Fruit fly (Drosophila melanogaster) S2 (cell line): ENCODE data around the gene CG1774.

Experiments
- CG8478 ChIP-seq: fragments of >200 bp; optimal IDR thresholded peaks from 2 replicates; lab custom pipeline; 2018
- CTCF ChIP-seq, 2 experiments: fragments of >200 bp; optimal IDR thresholded peaks; 2 replicates each; lab custom pipeline; 2018

The CG1774 gene

DNA sequence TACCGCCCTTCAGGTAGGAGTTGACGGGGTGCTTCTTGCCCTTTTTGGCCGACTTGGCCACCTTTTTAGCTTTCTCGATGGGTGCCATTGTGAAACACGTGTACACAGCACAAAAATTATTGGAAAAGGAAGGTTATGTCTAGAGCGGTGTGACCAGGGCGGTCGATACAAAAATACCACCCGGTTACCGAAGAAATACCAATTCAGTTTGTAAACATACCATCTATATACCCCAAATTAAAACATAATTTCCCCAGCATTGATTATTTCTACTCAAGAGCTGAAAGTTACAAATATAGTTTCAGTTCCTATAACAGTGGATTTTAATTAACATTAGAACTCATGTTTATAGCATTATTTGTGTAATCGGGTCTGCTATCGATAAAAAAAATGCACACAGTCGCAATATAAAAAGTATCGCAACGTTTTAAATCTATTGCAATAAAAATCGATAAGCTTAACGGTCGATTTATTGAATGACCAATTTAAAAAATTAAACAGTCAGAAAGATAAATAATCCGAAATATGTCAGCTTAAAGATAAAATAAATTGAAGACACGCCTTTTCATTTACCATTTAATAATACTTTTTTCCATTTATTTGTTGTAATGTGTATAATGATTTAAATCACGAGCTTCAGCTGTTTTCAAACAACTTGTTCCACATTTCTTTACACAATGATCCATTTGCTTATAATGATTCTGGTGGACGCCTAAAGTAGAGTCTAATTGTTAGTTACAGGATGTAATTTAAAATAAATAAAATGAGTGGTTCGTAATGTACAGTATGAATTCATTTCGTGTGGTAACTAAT, 3.7 kb downstream of the CG1774 start, which contains the start of gene RpL6:
Gene RpL6, minus strand, starts transcription at position 134 of the 813 bp plus-strand sequence.
- TF ChIP-seq CG8478 (lab: Kevin White, UChicago) (no peak), CTCF (optimal IDR thresholded peaks at IDR 0.05; lab: Kevin White, UChicago) (peak in 1 of 2 experiments; percentile 21)

DNA sequence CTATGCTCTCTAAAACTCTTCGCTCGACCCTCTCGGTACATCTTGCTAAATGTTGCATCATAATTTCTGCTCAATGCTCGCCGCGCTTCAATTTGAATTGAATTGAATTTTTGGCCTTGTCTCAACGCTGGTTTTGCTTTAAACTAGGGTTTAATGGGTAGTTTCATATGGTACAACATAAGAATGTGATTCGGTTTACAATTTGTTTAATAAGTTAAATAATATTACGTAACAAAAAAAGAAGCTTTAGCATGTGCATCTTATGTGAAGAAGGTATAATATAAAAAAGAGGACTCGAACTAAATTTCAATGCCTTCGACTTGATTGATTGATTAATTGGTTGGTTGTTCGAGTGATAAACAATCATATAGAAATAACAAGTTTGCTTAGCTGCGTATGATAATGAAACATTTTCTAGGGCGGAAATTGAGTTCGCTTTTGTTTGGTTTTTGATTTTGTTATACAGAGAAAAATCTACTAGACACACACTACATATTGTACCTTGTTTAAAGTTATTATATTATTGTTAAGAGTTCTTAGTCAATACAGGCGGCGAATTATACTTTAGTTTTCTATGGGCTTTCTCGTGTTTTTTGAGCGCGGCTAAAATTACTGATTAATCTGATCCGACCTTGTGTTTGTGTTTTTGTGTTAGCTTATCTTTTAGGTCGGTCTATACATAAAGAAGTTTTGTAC, 5.3 kb downstream of the CG1774 start:
- TF ChIP-seq CTCF (optimal IDR thresholded peaks at IDR 0.05; lab: Kevin White, UChicago) (no peak), CG8478 (lab: Kevin White, UChicago) (no peak)

DNA sequence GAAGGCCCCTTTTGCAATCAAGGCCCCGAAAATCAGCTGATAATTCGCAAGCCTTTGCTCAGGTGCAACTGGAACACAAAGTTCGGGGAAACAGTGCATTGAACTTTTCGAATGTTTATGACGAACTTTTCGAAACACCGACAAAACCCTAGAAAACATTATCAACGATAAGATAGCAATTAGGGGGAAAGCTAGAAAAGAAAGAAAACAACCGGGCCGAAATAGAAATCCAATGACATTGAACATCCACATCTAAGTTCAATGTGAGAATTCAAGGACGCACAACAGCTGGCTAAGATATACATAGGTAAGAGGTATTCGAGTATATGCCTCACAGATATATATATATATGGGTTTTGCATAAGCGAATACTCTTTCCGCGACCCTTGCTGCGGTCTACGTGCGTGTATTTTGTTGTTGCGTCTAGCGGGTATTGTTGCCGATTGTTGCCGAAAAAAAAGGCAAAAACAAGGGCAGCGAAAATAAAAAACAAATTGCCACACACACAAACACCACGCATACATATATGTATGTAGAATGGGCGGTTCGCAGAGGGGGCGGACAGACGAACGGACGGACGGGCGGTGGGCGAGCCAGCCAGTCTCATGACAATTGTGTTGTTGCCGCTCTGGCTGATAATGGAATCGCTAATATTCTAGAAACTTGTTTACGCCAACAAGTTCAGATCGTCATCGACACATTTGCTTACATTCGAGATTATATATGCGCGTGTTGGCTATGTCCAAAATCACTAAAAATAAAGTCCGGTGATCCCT, 7.1 kb downstream of the CG1774 start:
- TF ChIP-seq CTCF (optimal IDR thresholded peaks at IDR 0.05; lab: Kevin White, UChicago): no peak
- no peak for TF ChIP-seq CG8478 (lab: Kevin White, UChicago)

DNA sequence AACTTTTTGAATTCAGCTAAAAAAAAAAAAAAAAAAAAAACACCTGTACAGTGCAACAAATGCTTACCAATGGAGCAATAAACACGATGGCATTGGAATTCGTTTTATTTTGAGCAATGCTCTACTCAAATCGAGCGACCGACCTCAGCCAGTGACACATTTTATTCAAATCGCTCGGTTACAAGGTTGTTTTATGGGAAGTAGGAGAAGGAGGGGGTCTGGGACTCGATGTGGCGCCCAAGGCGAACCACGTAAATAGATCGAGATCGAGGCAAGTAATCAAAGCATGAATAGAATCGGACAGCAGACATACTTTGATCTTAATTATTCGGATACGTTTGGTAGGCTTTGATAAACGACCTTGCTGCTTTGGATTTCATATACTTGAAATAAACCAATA, 10.6 kb downstream of the CG1774 start:
- TF ChIP-seq CG8478 (lab: Kevin White, UChicago) (no peak), CTCF (optimal IDR thresholded peaks at IDR 0.05; lab: Kevin White, UChicago) (no peak)

DNA sequence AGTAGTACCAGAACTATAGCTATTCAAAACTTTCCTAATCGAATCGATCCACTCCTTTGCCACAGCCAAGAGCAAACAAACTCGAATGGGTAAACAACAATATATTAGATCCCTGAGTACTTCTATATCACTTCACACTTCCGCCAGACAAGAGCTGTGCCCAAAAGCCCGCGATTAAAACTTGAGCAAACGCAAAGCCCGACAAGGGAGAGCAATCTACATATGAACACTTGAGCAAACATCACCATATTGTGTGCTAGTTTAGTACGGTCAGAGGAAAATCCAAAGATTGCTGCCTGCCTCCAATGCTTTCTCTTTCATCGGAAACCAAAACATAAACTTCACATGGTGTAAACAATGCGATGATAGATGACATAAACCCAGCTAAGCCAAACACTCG, 11.1 kb downstream of the CG1774 start:
- TF ChIP-seq CTCF (optimal IDR thresholded peaks at IDR 0.05; lab: Kevin White, UChicago): no peak
- no peak for TF ChIP-seq CG8478 (lab: Kevin White, UChicago)

DNA sequence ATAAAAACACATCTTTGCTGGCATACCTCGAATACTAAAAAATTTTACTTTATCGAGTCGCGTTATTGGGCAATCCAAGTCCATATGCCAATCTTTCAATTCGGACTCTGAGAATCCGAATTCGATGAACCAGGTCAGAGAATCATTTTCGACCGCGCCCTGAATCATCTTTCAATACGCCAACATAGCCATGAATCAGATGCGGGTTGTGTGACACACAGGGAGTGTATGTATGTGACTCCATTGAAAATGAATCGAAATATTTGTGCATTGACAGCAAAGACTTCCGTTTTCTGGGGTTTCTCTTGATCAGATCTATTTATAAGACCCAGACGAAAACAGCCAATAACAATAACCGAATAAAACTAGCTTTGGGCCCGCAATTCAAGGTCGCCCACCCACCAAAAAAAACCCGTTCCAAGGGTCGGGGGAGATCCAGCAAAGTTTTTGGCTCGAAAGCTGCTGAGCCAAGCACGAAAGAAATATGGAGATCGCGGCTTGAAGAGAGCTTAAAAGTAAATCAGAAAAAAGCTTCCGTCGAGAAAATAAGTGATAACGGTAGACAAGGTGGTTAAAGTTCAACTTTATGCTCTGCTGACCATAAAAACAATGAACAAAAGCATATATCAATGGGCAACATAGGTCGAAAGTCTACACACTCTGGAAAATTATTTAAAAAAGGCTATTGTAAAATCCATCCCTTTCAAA, 12.0 kb downstream of the CG1774 start:
- TF ChIP-seq CG8478 (lab: Kevin White, UChicago): no peak
- no peak for TF ChIP-seq CTCF (optimal IDR thresholded peaks at IDR 0.05; lab: Kevin White, UChicago)

DNA sequence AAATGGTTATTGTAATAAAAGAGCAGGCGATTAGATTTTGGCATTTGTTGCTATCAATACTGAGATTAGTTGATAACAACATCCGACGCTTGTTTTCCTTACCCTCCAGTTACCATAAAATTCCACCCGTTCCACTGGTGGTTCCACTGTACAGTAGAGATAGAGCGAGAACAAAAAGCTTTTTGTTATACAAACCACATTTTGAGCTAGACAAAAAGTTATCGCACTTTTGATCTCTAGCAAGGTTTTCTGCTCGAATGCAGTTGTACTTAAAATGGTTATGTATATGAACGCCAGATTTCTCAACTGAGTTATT, 12.5 kb downstream of the CG1774 start:
- TF ChIP-seq CTCF (optimal IDR thresholded peaks at IDR 0.05; lab: Kevin White, UChicago) (no peak), CG8478 (lab: Kevin White, UChicago) (no peak)

DNA sequence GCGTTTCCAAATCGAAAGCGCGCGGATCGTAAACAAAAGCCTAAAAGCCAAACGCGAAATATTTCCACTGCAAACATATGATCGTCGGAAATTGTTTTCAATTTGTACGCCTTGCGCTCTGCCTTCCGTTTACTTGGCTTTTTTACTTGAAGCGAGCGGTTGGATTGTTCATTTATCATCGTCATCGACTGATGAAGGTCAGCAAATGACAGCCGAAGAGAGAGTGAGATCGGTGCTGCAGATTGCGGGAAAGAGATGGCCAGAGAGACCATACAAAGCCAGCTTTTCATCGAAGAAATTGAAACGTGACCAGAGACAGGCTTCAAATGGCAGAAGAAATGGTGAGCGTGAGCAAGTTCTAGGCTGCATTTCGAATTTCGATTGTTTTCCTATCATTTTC, 13.2 kb downstream of the CG1774 start:
- TF ChIP-seq CTCF (optimal IDR thresholded peaks at IDR 0.05; lab: Kevin White, UChicago): no peak
- TF ChIP-seq CG8478 (lab: Kevin White, UChicago): no peak

DNA sequence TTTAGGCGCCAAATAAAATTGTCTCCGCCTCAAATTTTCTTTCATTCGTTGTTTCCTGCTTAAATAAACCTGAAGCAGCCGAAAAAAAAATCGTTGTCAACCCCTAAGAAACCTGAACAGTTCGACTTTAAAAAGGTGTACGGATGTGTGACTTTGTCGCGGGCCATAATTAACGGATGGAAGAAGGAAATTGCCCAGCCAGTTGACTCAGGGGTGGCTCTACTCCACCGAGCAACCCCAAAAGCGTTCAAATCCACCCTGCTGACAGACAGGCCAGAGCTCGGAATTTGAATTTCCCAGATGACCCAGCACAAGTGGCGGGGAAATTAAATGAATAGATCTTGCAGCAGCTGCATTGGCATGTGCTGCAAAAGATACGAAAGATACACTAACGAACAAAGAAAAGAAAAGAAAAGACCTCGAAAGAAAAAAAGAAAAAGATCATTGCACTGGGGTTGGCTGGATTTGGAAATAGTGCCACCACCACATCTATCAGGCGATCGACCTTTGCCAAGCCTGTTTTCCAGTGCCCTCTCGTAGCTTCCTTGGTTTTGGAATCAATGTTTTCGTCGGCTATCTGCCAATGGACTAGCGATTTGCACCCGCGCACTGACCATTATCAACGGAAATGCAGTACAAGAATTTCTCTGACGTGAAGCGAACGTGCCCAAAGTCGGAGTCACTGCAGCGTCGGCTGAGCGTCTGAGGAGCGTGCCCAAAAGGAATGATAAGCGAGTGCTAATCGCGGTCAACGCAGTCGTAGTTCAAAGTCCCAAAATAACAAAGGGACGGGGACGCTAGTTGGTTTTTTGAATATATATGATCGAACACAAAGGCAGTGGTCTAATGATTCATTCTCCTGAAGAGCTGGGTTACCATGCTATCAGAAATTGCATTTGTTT, 13.9 kb downstream of the CG1774 start:
- TF ChIP-seq CG8478 (lab: Kevin White, UChicago): no peak
- TF ChIP-seq CTCF (optimal IDR thresholded peaks at IDR 0.05; lab: Kevin White, UChicago): no peak

DNA sequence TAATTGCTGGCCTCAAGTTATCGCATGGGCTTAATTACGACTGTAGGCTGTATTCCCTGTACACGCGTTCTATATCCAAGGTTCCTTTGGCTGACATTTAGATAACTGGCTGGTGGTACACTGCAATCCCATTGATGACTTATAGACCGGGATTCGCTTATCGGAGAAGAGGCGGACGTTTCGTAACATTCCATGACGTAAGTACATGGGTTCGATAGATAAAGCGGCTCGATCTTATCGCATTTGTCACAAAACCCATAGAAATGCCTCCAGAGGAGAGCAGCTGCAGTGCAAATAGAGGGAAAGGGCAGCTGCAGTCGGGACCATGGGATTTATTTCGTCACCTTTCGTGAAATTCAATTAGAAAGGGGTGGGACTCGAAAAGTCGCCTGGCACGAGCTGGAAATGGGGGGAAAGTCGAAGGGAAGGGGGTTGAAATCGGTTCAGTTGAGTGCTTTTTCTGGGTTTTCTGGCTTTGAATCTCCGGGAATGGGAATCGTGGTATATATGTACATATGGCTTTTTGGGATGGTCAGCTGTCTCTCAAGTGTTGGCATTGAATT, 14.8 kb downstream of the CG1774 start:
- TF ChIP-seq CTCF (optimal IDR thresholded peaks at IDR 0.05; lab: Kevin White, UChicago): no peak
- no peak for TF ChIP-seq CG8478 (lab: Kevin White, UChicago)

DNA sequence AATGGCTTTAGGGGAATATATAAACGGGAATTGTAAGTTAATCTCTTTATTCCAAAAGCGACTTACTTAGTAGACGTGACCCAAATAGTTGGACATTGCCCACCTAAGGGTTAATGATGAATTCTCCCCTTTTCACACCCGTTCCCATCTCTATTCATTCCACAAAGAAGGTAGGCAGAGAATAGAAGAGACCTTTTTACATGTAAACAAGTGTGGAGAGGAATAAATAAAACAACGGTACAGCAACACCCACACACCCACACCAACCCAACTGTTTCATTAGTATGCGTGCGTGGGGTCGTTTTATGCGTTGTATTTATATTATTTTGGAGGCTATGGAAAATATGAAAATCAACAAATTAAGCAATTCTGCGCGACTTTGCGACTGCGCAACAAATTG, 15.4 kb downstream of the CG1774 start:
- TF ChIP-seq CG8478 (lab: Kevin White, UChicago) (no peak), CTCF (optimal IDR thresholded peaks at IDR 0.05; lab: Kevin White, UChicago) (no peak)

DNA sequence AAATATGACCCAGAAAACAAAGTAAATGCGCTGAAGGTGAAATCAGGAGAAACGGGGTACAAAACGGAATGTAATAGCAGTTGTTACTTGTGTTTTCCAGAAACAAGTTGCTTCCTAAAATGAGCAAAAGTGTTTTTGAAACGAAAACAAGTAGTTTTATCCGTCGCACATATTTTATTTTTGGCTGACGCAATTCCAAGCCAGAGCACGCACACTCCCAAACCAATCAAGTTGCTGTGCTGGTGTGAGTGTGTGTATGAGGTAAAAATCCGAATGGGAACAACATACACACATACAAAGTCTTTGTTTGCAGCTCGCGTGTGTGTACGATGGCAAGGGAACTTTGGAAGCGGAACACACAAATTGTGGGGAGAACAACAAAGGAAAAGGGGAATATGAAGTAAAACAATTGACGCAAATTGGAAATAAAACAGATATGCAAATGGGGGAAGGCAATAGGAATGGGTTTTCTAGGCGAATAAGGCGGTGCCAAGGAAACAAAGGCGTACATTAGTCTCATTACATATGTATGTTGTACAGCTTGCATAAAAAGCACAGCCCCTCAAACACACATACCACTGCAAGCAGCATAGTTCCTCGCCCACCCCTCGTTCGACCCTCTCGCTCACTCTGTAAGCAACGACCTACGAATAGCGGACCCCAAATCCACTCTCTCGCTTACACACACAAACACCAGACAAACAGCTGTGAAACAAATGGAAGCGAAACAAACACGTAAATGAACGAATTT, 16.0 kb downstream of the CG1774 start:
- TF ChIP-seq CG8478 (lab: Kevin White, UChicago): peak; percentile 67
- TF ChIP-seq CTCF (optimal IDR thresholded peaks at IDR 0.05; lab: Kevin White, UChicago): no peak
